Fruit fly (Drosophila melanogaster) whole organism, prepupa: ENCODE results near the gene CG12519.

ENCODE experiments used
- CG10631 ChIP-seq: fragments of 200-800 bp; sonication (Bioruptor generic); optimal IDR thresholded peaks from 2 replicates; lab custom pipeline; 2016; ENCODE audit warnings: missing biosample characterization, missing genetic modification characterization
- CG10669 ChIP-seq: fragments of 200-800 bp; sonication (Bioruptor generic); optimal IDR thresholded peaks from 3 replicates; lab custom pipeline; 2018; ENCODE audit warnings: missing biosample characterization, mild to moderate bottlenecking, missing genetic modification characterization, moderate library complexity
- CG11762 ChIP-seq: fragments of 200-800 bp; sonication (Bioruptor generic); optimal IDR thresholded peaks from 3 replicates; lab custom pipeline; 2016; ENCODE audit warnings: missing biosample characterization, missing genetic modification characterization; ENCODE audit not compliant: insufficient read depth
- CG11902 ChIP-seq: fragments of 200-800 bp; sonication (Bioruptor generic); optimal IDR thresholded peaks from 3 replicates; lab custom pipeline; 2016; ENCODE audit warnings: missing biosample characterization, missing genetic modification characterization
- CG1621 ChIP-seq: fragments of 200-800 bp; sonication (Bioruptor generic); optimal IDR thresholded peaks from 3 replicates; lab custom pipeline; 2018; ENCODE audit warnings: missing biosample characterization, mild to moderate bottlenecking, missing genetic modification characterization
- CG16779 ChIP-seq: fragments of 200-800 bp; sonication (Bioruptor generic); optimal IDR thresholded peaks from 3 replicates; lab custom pipeline; 2017; ENCODE audit warnings: missing biosample characterization, mild to moderate bottlenecking, missing genetic modification characterization
- CG31627 ChIP-seq: fragments of 200-800 bp; sonication (Bioruptor generic); optimal IDR thresholded peaks from 3 replicates; lab custom pipeline; 2016; ENCODE audit warnings: missing biosample characterization, missing genetic modification characterization
- CG34406 ChIP-seq: fragments of 200-800 bp; sonication (Bioruptor generic); optimal IDR thresholded peaks from 3 replicates; lab custom pipeline; 2016; ENCODE audit warnings: missing biosample characterization, missing genetic modification characterization
- CG3919 ChIP-seq: fragments of 200-800 bp; sonication (Bioruptor generic); optimal IDR thresholded peaks from 3 replicates; lab custom pipeline; 2016; ENCODE audit warnings: missing biosample characterization, missing genetic modification characterization
- CG6163 ChIP-seq: fragments of 200-800 bp; sonication (Bioruptor generic); IDR thresholded peaks from 3 replicates; pipeline ENCODE4 v1.3.6; 2022; ENCODE audit warnings: missing biosample characterization, missing genetic modification characterization
- CG6276 ChIP-seq: fragments of 200-800 bp; sonication (Bioruptor generic); optimal IDR thresholded peaks from 2 replicates; lab custom pipeline; 2017; ENCODE audit warnings: missing biosample characterization, mild to moderate bottlenecking, missing genetic modification characterization
- CG6792 ChIP-seq: fragments of 200-800 bp; sonication (Bioruptor generic); optimal IDR thresholded peaks from 3 replicates; lab custom pipeline; 2016; ENCODE audit warnings: missing biosample characterization, missing genetic modification characterization
- CG6808 ChIP-seq: fragments of 200-800 bp; sonication (Bioruptor generic); optimal IDR thresholded peaks from 3 replicates; lab custom pipeline; 2017; ENCODE audit warnings: missing biosample characterization, missing genetic modification characterization, mild to moderate bottlenecking, moderate library complexity, missing genetic modification reagents
- CG6854 ChIP-seq: fragments of 200-800 bp; sonication (Bioruptor generic); optimal IDR thresholded peaks from 2 replicates; lab custom pipeline; 2017; ENCODE audit warnings: missing biosample characterization, mild to moderate bottlenecking, missing genetic modification characterization
- CG7368 ChIP-seq: fragments of 200-800 bp; sonication (Bioruptor generic); optimal IDR thresholded peaks from 3 replicates; lab custom pipeline; 2016; ENCODE audit warnings: missing biosample characterization, missing genetic modification characterization
- CG8319 ChIP-seq: fragments of 200-800 bp; sonication (Bioruptor generic); optimal IDR thresholded peaks from 3 replicates; lab custom pipeline; 2016; ENCODE audit warnings: missing biosample characterization, missing genetic modification characterization
- CG8632 ChIP-seq: fragments of 200-800 bp; sonication (Bioruptor generic); optimal IDR thresholded peaks from 3 replicates; lab custom pipeline; 2016; ENCODE audit warnings: missing biosample characterization, missing genetic modification characterization
- CG9139 ChIP-seq: fragments of 200-800 bp; sonication (Bioruptor generic); optimal IDR thresholded peaks from 3 replicates; lab custom pipeline; 2017; ENCODE audit warnings: missing biosample characterization, mild to moderate bottlenecking, missing genetic modification characterization
- Eip75B ChIP-seq: fragments of 200-800 bp; sonication (Bioruptor generic); optimal IDR thresholded peaks from 3 replicates; lab custom pipeline; 2016; ENCODE audit warnings: missing biosample characterization, missing genetic modification characterization
- Eip78C ChIP-seq: fragments of 200-800 bp; sonication (Bioruptor generic); peaks from one replicate; lab custom pipeline; 2016; ENCODE audit warnings: missing biosample characterization, missing genetic modification characterization
- Ets21C ChIP-seq: fragments of 200-800 bp; sonication (Bioruptor generic); optimal IDR thresholded peaks from 3 replicates; lab custom pipeline; 2016; ENCODE audit warnings: missing biosample characterization, missing genetic modification characterization
- Ets96B ChIP-seq: fragments of 200-800 bp; optimal IDR thresholded peaks from 2 replicates; lab custom pipeline; 2019; ENCODE audit warnings: missing biosample characterization, mild to moderate bottlenecking, missing genetic modification characterization, moderate library complexity
- Gug ChIP-seq: fragments of 200-800 bp; sonication (Bioruptor generic); IDR thresholded peaks from 2 replicates; pipeline ENCODE4 v1.3.6; 2022; ENCODE audit warnings: missing biosample characterization, missing genetic modification characterization
- Hr39 ChIP-seq: fragments of 200-800 bp; sonication (Bioruptor generic); optimal IDR thresholded peaks from 2 replicates; lab custom pipeline; 2016; ENCODE audit warnings: missing biosample characterization, missing genetic modification characterization
- Hr4 ChIP-seq: fragments of 200-800 bp; sonication (Bioruptor generic); optimal IDR thresholded peaks from 3 replicates; lab custom pipeline; 2016; ENCODE audit warnings: missing biosample characterization, missing genetic modification characterization
- Met ChIP-seq: fragments of 200-800 bp; sonication (Bioruptor generic); optimal IDR thresholded peaks from 3 replicates; lab custom pipeline; 2016; ENCODE audit warnings: missing biosample characterization, missing genetic modification characterization
- OdsH ChIP-seq: fragments of 200-800 bp; sonication (Bioruptor generic); optimal IDR thresholded peaks from 3 replicates; lab custom pipeline; 2016; ENCODE audit warnings: missing biosample characterization, missing genetic modification characterization
- Smox ChIP-seq: fragments of 200-800 bp; sonication (Bioruptor generic); optimal IDR thresholded peaks from 3 replicates; lab custom pipeline; 2016; ENCODE audit warnings: missing biosample characterization, missing genetic modification characterization
- Sox15 ChIP-seq: fragments of 200-800 bp; sonication (Bioruptor generic); optimal IDR thresholded peaks from 3 replicates; lab custom pipeline; 2016; ENCODE audit warnings: missing biosample characterization, missing genetic modification characterization
- acj6 ChIP-seq: fragments of 200-800 bp; sonication (Bioruptor generic); optimal IDR thresholded peaks from 3 replicates; lab custom pipeline; 2016; ENCODE audit warnings: missing biosample characterization, missing genetic modification characterization
- cyc ChIP-seq: fragments of 200-800 bp; sonication (Bioruptor generic); optimal IDR thresholded peaks from 3 replicates; lab custom pipeline; 2016; ENCODE audit warnings: missing biosample characterization, missing genetic modification characterization
- dac ChIP-seq: fragments of 200-800 bp; sonication (Bioruptor generic); optimal IDR thresholded peaks from 2 replicates; lab custom pipeline; 2017; ENCODE audit warnings: missing biosample characterization, mild to moderate bottlenecking, missing genetic modification characterization
- dsx ChIP-seq: fragments of 200-800 bp; optimal IDR thresholded peaks from 3 replicates; lab custom pipeline; 2019; ENCODE audit warnings: missing biosample characterization, mild to moderate bottlenecking, missing genetic modification characterization, moderate library complexity; ENCODE audit not compliant: poor library complexity, severe bottlenecking
- eg ChIP-seq: fragments of 200-800 bp; sonication (Bioruptor generic); IDR thresholded peaks from 3 replicates; pipeline ENCODE4 v1.3.6; 2022; ENCODE audit warnings: missing biosample characterization, missing genetic modification characterization
- fd59A ChIP-seq: fragments of 200-800 bp; sonication (Bioruptor generic); optimal IDR thresholded peaks from 2 replicates; lab custom pipeline; 2017; ENCODE audit warnings: missing biosample characterization, mild to moderate bottlenecking, missing genetic modification characterization, missing genetic modification reagents
- fd85E ChIP-seq: fragments of 200-800 bp; sonication (Bioruptor generic); optimal IDR thresholded peaks from 3 replicates; lab custom pipeline; 2016; ENCODE audit warnings: missing biosample characterization, missing genetic modification characterization
- fkh ChIP-seq: fragments of 200-800 bp; sonication (Bioruptor generic); optimal IDR thresholded peaks from 3 replicates; lab custom pipeline; 2017; ENCODE audit warnings: missing biosample characterization, mild to moderate bottlenecking, missing genetic modification characterization, moderate library complexity
- lz ChIP-seq: fragments of 200-800 bp; sonication (Bioruptor generic); optimal IDR thresholded peaks from 3 replicates; lab custom pipeline; 2016; ENCODE audit warnings: missing biosample characterization, missing genetic modification characterization
- net ChIP-seq: fragments of 200-800 bp; sonication (Bioruptor generic); optimal IDR thresholded peaks from 3 replicates; lab custom pipeline; 2016; ENCODE audit warnings: missing biosample characterization, missing genetic modification characterization
- pdm3 ChIP-seq: fragments of 200-800 bp; sonication (Bioruptor generic); optimal IDR thresholded peaks from 3 replicates; lab custom pipeline; 2016; ENCODE audit warnings: missing biosample characterization, missing genetic modification characterization
- salr ChIP-seq, 2 experiments: fragments of 200-800 bp; sonication (Bioruptor generic); optimal IDR thresholded peaks; 3 replicates each; lab custom pipeline; 2016 to 2018; ENCODE audit warnings: missing biosample characterization in 2 of 2, missing genetic modification characterization in 2 of 2, mild to moderate bottlenecking in 1 of 2
- spab ChIP-seq: fragments of 200-800 bp; sonication (Bioruptor generic); optimal IDR thresholded peaks from 2 replicates; lab custom pipeline; 2017; ENCODE audit warnings: missing biosample characterization, mild to moderate bottlenecking, missing genetic modification characterization, missing genetic modification reagents
- ss ChIP-seq, 2 experiments: fragments of 200-800 bp; sonication (Bioruptor generic); optimal IDR thresholded peaks; 2 replicates in 1 of 2; 3 replicates in 1 of 2; lab custom pipeline; 2017 to 2018; ENCODE audit warnings: mild to moderate bottlenecking in 2 of 2, missing biosample characterization in 2 of 2, missing genetic modification characterization in 2 of 2, moderate library complexity in 1 of 2
- svp ChIP-seq: fragments of 200-800 bp; sonication (Bioruptor generic); peaks from one replicate; lab custom pipeline; 2016; ENCODE audit warnings: missing biosample characterization, missing genetic modification characterization
- topi ChIP-seq: fragments of 200-800 bp; sonication (Bioruptor generic); optimal IDR thresholded peaks from 3 replicates; lab custom pipeline; 2016; ENCODE audit warnings: missing biosample characterization, missing genetic modification characterization

The CG12519 gene

DNA sequence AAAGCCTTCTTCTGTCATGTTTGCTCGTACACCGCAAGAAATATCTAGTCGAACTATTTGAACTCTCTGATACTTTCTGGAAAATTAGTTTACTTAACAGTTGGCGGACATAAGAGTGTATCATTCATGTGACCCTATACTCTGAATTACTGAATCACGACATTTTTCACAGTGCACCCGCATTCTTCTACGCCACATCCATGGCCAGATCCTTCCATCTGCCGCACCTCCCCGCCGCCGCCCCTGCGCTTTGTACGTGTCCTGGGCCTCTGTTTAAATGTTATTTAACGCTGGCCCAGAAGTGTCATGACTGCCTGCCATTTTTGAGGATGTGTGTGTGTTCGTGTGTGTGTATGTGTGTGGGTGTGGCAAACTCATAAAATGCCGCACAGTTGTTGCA is 40.4 kb downstream of the CG12519 start:
- no peak for TF ChIP-seq dsx
- TF ChIP-seq svp (GFP tag; lab: Kevin White, UChicago): peak; percentile 22

DNA sequence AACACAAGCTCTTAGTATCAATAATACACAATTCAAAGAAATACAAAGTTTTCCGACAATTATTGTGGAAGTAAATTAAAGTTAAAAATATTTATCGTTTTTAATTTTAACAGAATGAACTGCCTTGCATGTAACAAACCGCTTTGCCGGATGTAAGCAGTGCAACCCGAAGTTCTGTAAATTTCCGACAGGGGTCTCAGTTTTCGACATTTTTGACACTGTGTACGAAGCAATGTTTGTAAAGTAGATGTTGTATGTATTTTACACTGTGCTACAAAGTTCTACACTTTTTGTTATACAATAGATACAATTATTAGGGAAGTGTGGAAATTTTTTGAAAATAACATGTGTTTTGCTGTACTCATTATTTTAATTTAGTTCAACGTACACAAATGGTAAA is 44.3 kb downstream of the CG12519 start:
- TF ChIP-seq fkh: no peak
- peak; percentile 39 for TF ChIP-seq CG8319 (GFP tag; lab: Kevin White, UChicago)
- peak; percentile 76 for TF ChIP-seq lz (GFP tag; lab: Kevin White, UChicago)
- peak; percentile 29 for TF ChIP-seq net (GFP tag; lab: Kevin White, UChicago)
- peak; percentile 18 for TF ChIP-seq Smox (GFP tag; lab: Kevin White, UChicago)
- peak; percentile 60 for TF ChIP-seq pdm3 (GFP tag; lab: Kevin White, UChicago)
- peak; percentile 79 for TF ChIP-seq Eip78C
- TF ChIP-seq CG9139: no peak
- TF ChIP-seq Hr39 (GFP tag; lab: Kevin White, UChicago): peak; percentile 74
- no peak for TF ChIP-seq CG6808 (GFP tag; lab: Kevin White, UChicago)
- peak; percentile 43 for TF ChIP-seq CG11762
- peak; percentile 64 for TF ChIP-seq svp (GFP tag; lab: Kevin White, UChicago)
- TF ChIP-seq CG10669 (GFP tag; lab: Kevin White, UChicago): peak; percentile 34
- TF ChIP-seq Eip75B (GFP tag; lab: Kevin White, UChicago): peak; percentile 71
- TF ChIP-seq fd59A (GFP tag; lab: Kevin White, UChicago): no peak
- no peak for TF ChIP-seq fd85E (GFP tag; lab: Kevin White, UChicago)
- TF ChIP-seq dsx: no peak
- peak; percentile 60 for TF ChIP-seq topi (GFP tag; lab: Kevin White, UChicago)
- TF ChIP-seq CG1621 (tag; lab: Kevin White, UChicago): no peak
- peak; percentile 32 for TF ChIP-seq dac
- TF ChIP-seq CG34406 (GFP tag; lab: Kevin White, UChicago): peak; percentile 33
- TF ChIP-seq Gug (GFP tag; lab: Robert Waterston, UW): no peak
- peak; percentile 10 for TF ChIP-seq Hr4 (GFP tag; lab: Kevin White, UChicago)
- TF ChIP-seq Sox15 (GFP tag; lab: Kevin White, UChicago): peak; percentile 34
- TF ChIP-seq cyc (GFP tag; lab: Kevin White, UChicago): peak; percentile 82
- no peak for TF ChIP-seq spab (GFP tag; lab: Kevin White, UChicago)
- peak; percentile 85 for TF ChIP-seq CG6163 (GFP tag; lab: Robert Waterston, UW)
- no peak for TF ChIP-seq CG6276 (GFP tag; lab: Kevin White, UChicago)
- TF ChIP-seq CG6792: peak; percentile 47
- TF ChIP-seq CG6854 (GFP tag; lab: Kevin White, UChicago): no peak
- peak; percentile 70 for TF ChIP-seq CG3919 (GFP tag; lab: Kevin White, UChicago)
- TF ChIP-seq CG8632 (GFP tag; lab: Kevin White, UChicago): no peak
- peak; percentile 64 for TF ChIP-seq OdsH (GFP tag; lab: Kevin White, UChicago)
- peak; percentile 63 for TF ChIP-seq CG11902 (GFP tag; lab: Kevin White, UChicago)
- peak; percentile 55 for TF ChIP-seq CG7368 (GFP tag; lab: Kevin White, UChicago)
- TF ChIP-seq salr (GFP tag; optimal IDR thresholded peaks at IDR 0.05; lab: Kevin White, UChicago): peak in 1 of 2 experiments; percentile 73
- no peak for TF ChIP-seq ss (GFP tag; optimal IDR thresholded peaks at IDR 0.05; lab: Kevin White, UChicago)
- peak; percentile 36 for TF ChIP-seq Met (GFP tag; lab: Kevin White, UChicago)
- peak; percentile 27 for TF ChIP-seq Ets21C (GFP tag; lab: Kevin White, UChicago)
- TF ChIP-seq CG31627: peak; percentile 75
- TF ChIP-seq CG16779 (tag; lab: Kevin White, UChicago): no peak
- TF ChIP-seq CG10631 (GFP tag; lab: Kevin White, UChicago): peak; percentile 56
- TF ChIP-seq eg (GFP tag; lab: Robert Waterston, UW): peak; percentile 75
- TF ChIP-seq Ets96B (tag; lab: Kevin White, UChicago): no peak
- TF ChIP-seq acj6 (GFP tag; lab: Kevin White, UChicago): peak; percentile 40
